Worm (Caenorhabditis elegans): ENCODE data around the gene F07D3.3.
"Not testable (repeated sequence)": the region's sequence is repeated elsewhere in the genome, so short reads cannot be mapped to it uniquely, and the experiment has no call there.

Gene F07D3.3

ce11 chrV:9439315-9440002 is 23.0 kb downstream of the F07D3.3 start, which contains the start of gene Y54B9A.1:
Y54B9A.1 (minus strand) TSS chrV:9439549.
- not testable (repeated sequence) for TF ChIP-seq elt-2 (tag; optimal IDR thresholded peaks at IDR 0.05); ceh-6 (GFP tag; optimal IDR thresholded peaks at IDR 0.05); nhr-232 (tag; optimal IDR thresholded peaks at IDR 0.05)

- TF ChIP-seq gmeb-2 (tag; optimal IDR thresholded peaks at IDR 0.05) (no peak), eyg-1 (tag; optimal IDR thresholded peaks at IDR 0.05) (no peak), nhr-11 (tag; optimal IDR thresholded peaks at IDR 0.05) (no peak), unc-55 (GFP tag; optimal IDR thresholded peaks at IDR 0.05) (no peak), hlh-30 (tag; optimal IDR thresholded peaks at IDR 0.05; ENCODE audit: insufficient read depth) (no peak), fkh-10 (GFP tag; optimal IDR thresholded peaks at IDR 0.05) (no peak), ref-2 (tag; optimal IDR thresholded peaks at IDR 0.05) (no peak), ceh-45 (GFP tag; IDR thresholded peaks at IDR 0.05) (no peak), ceh-48 (tag; optimal IDR thresholded peaks at IDR 0.05) (no peak), lim-6 (tag; optimal IDR thresholded peaks at IDR 0.05) (no peak), madf-2 (tag; optimal IDR thresholded peaks at IDR 0.05) (no peak), ztf-16 (tag; optimal IDR thresholded peaks at IDR 0.05) (no peak), ama-1 (optimal IDR thresholded peaks at IDR 0.05) (no peak), K02D7.2 (tag; optimal IDR thresholded peaks at IDR 0.05) (no peak), C38D4.7 (GFP tag; optimal IDR thresholded peaks at IDR 0.05) (no peak), dve-1 (tag; optimal IDR thresholded peaks at IDR 0.05) (no peak), ttx-3 (tag; optimal IDR thresholded peaks at IDR 0.05) (no peak), dmd-4 (tag; optimal IDR thresholded peaks at IDR 0.05; ENCODE audit: borderline replicate concordance) (no peak), pag-3 (tag; optimal IDR thresholded peaks at IDR 0.05; ENCODE audit: borderline replicate concordance) (no peak)
Measured at ce11 chrV:9427075-9427474, 35.4 kb downstream of the F07D3.3 start, which contains the start of gene F36D4.6. F36D4.6 (minus strand) TSS chrV:9427175.

ce11 chrV:9425593-9425992 is 36.9 kb downstream of the F07D3.3 start, which contains the start of gene F36D4.5:
F36D4.5 (minus strand) TSS chrV:9425817.
- no peak for TF ChIP-seq unc-3 (GFP tag; conservative IDR thresholded peaks at IDR 0.05)
- TF ChIP-seq unc-3 (tag; optimal IDR thresholded peaks at IDR 0.05): no peak
- no peak for TF ChIP-seq T23F11.4 (GFP tag; optimal IDR thresholded peaks at IDR 0.05)
- no peak for TF ChIP-seq pag-3 (tag; optimal IDR thresholded peaks at IDR 0.05; ENCODE audit: borderline replicate concordance)
- peak; percentile 51 for TF ChIP-seq unc-42 (tag; optimal IDR thresholded peaks at IDR 0.05)
- no peak for TF ChIP-seq C08G9.2 (tag; optimal IDR thresholded peaks at IDR 0.05)

DNA sequence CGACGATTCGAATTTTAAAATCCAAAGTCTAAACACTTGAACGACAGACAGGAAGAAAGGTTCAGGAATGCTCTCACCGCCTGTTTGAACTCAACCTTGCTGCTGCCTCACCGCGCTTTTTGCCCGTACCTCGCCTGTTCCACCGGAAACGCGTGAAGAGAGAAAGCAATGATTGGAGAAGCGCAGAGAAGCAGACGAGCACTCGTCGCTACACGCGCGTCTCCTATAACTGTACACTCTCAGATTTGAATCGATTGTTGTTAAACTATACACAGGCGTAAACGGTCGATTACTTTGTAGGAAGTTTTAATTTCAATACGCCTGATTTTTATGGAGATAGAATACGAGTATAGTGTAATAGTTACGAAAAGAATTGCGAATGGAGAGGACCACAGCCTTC is 38.0 kb downstream of the F07D3.3 start:
- no peak for TF ChIP-seq dmd-4 (tag; optimal IDR thresholded peaks at IDR 0.05; ENCODE audit: borderline replicate concordance)
- no peak for TF ChIP-seq zip-5 (tag; optimal IDR thresholded peaks at IDR 0.05)
- no peak for TF ChIP-seq pag-3 (tag; optimal IDR thresholded peaks at IDR 0.05; ENCODE audit: borderline replicate concordance)
- TF ChIP-seq K09A11.1 (tag; optimal IDR thresholded peaks at IDR 0.05; ENCODE audit: insufficient read depth): no peak
- no peak for TF ChIP-seq hlh-8 (tag; optimal IDR thresholded peaks at IDR 0.05)
- no peak for TF ChIP-seq ceh-24 (tag; optimal IDR thresholded peaks at IDR 0.05)
- TF ChIP-seq ceh-31 (tag; optimal IDR thresholded peaks at IDR 0.05): peak; percentile 32
- TF ChIP-seq pat-9 (tag; optimal IDR thresholded peaks at IDR 0.05): no peak
- no peak for TF ChIP-seq fkh-10 (GFP tag; optimal IDR thresholded peaks at IDR 0.05)
- peak; percentile 82 for TF ChIP-seq ceh-34 (tag; optimal IDR thresholded peaks at IDR 0.05)
- TF ChIP-seq elt-4 (tag; optimal IDR thresholded peaks at IDR 0.05): no peak
- TF ChIP-seq ceh-22 (tag; optimal IDR thresholded peaks at IDR 0.05): peak; percentile 15
- no peak for TF ChIP-seq Y22D7AL.16 (tag; optimal IDR thresholded peaks at IDR 0.05)
- no peak for TF ChIP-seq ets-4 (tag; optimal IDR thresholded peaks at IDR 0.05)
- TF ChIP-seq nhr-11 (tag; optimal IDR thresholded peaks at IDR 0.05): no peak
- no peak for TF ChIP-seq eyg-1 (tag; optimal IDR thresholded peaks at IDR 0.05)
- no peak for TF ChIP-seq C08G9.2 (tag; optimal IDR thresholded peaks at IDR 0.05)
- no peak for TF ChIP-seq ztf-16 (tag; optimal IDR thresholded peaks at IDR 0.05)
- no peak for TF ChIP-seq ceh-19 (GFP tag; optimal IDR thresholded peaks at IDR 0.05)
- no peak for TF ChIP-seq tbx-7 (tag; optimal IDR thresholded peaks at IDR 0.05)
- peak; percentile 38 for TF ChIP-seq pha-2 (tag; optimal IDR thresholded peaks at IDR 0.05)
- TF ChIP-seq nfya-1 (tag; optimal IDR thresholded peaks at IDR 0.05): peak; percentile 34
- no peak for TF ChIP-seq ceh-45 (GFP tag; IDR thresholded peaks at IDR 0.05)
- TF ChIP-seq unc-42 (tag; optimal IDR thresholded peaks at IDR 0.05): no peak
- TF ChIP-seq sox-2 (GFP tag; IDR thresholded peaks at IDR 0.05): no peak
- no peak for TF ChIP-seq ama-1 (optimal IDR thresholded peaks at IDR 0.05)
- TF ChIP-seq pha-4 (tag; optimal IDR thresholded peaks at IDR 0.05): no peak
- TF ChIP-seq lim-6 (tag; optimal IDR thresholded peaks at IDR 0.05): no peak
- TF ChIP-seq K02D7.2 (tag; optimal IDR thresholded peaks at IDR 0.05): no peak
- no peak for TF ChIP-seq elt-2 (tag; optimal IDR thresholded peaks at IDR 0.05)

Measured in whole organism, late embryonic.